Fruit fly (Drosophila melanogaster) whole organism, adult: ENCODE data around the gene Wdr33.

Source experiments
- CG1620 ChIP-seq: fragments of 200-800 bp; sonication (Bioruptor generic); optimal IDR thresholded peaks from 2 replicates; lab custom pipeline; 2016; ENCODE audit warnings: missing biosample characterization, missing genetic modification characterization
- CG33017 ChIP-seq: fragments of 200-800 bp; sonication (Bioruptor generic); optimal IDR thresholded peaks from 2 replicates; lab custom pipeline; 2018; ENCODE audit warnings: missing biosample characterization, mild to moderate bottlenecking, missing genetic modification characterization, moderate library complexity
- Clk ChIP-seq: fragments of 200-800 bp; sonication (Bioruptor generic); optimal IDR thresholded peaks from 2 replicates; lab custom pipeline; 2017; ENCODE audit warnings: missing biosample characterization, missing genetic modification characterization

- TF ChIP-seq CG1620 (GFP tag; lab: Kevin White, UChicago), result no peak
- TF ChIP-seq Clk (GFP tag; lab: Kevin White, UChicago), result no peak
- TF ChIP-seq CG33017, result no peak
Measured at dm6 chr3R:5627552-5627951, 32.9 kb upstream of the Wdr33 start, which contains the start of gene CG31551.
